Worm (Caenorhabditis elegans) whole organism, midembryonic: ENCODE measurements around the gene F30B5.11.
"Not testable (repeated sequence)": the region's sequence is repeated elsewhere in the genome, so short reads cannot be mapped to it uniquely, and the experiment has no call there.

ENCODE experiments used
- T22C8.4 ChIP-seq: fragments of 200-800 bp; sonication (Bioruptor generic); IDR thresholded peaks from 2 replicates; pipeline ENCODE4 v1.3.6; 2022; ENCODE audit warnings: missing genetic modification characterization, missing compliant biosample characterization
- med-1 ChIP-seq: sonication (generic microtip); optimal IDR thresholded peaks from 2 replicates; lab custom pipeline; 2017; ENCODE audit warnings: missing genetic modification characterization, mild to moderate bottlenecking, missing compliant biosample characterization, antibody characterized with exemption, missing genetic modification reagents; ENCODE audit not compliant: insufficient read depth
- ztf-29 ChIP-seq: fragments of 200-800 bp; sonication (Bioruptor generic); IDR thresholded peaks from 2 replicates; pipeline ENCODE4 v1.3.6; 2022; ENCODE audit warnings: missing genetic modification reagents, missing genetic modification characterization, missing compliant biosample characterization

ce11 chrIV:4186099-4186498 is 33.8 kb downstream of the F30B5.11 start, which contains the start of gene K08D10.11:
- TF ChIP-seq T22C8.4; ztf-29; med-1 (GFP tag; lab: Kevin White, UChicago): not testable (repeated sequence)
